ENCODE assay signal across 2 fruit fly cellular contexts in genomic region chr3R:14526657-14527056, dm6.
TF ChIP-seq lines count a peak whose summit lies in the region.

No protein-coding gene starts in this region.

- no peak for TF ChIP-seq CTCF in whole organism, embryonic (GFP tag; optimal IDR thresholded peaks at IDR 0.05; lab: Kevin White, UChicago)

TF ChIP-seq in whole organism, embryonic, 481 proteins besides CTCF, POLR2A, EP300 and RAD21:
- TF ChIP-seq da (GFP tag; optimal IDR thresholded peaks at IDR 0.05; lab: Kevin White, UChicago): no peak
- no peak for TF ChIP-seq CG16815 (GFP tag; optimal IDR thresholded peaks at IDR 0.05; lab: Kevin White, UChicago)
- TF ChIP-seq CG18599 (GFP tag; optimal IDR thresholded peaks at IDR 0.05; lab: Kevin White, UChicago): peak; percentile 42
- TF ChIP-seq CG33213 (GFP tag; optimal IDR thresholded peaks at IDR 0.05; lab: Kevin White, UChicago): no peak
- peak; percentile 16 for TF ChIP-seq ATbp (GFP tag; optimal IDR thresholded peaks at IDR 0.05; lab: Kevin White, UChicago)
- no peak for TF ChIP-seq CG17361 (GFP tag; IDR thresholded peaks at IDR 0.05; lab: Robert Waterston, UW)
- TF ChIP-seq CG6813 (GFP tag; optimal IDR thresholded peaks at IDR 0.05; lab: Kevin White, UChicago): peak; percentile 43
- no peak for TF ChIP-seq wor (GFP tag; IDR thresholded peaks at IDR 0.05; lab: Robert Waterston, UW)
- TF ChIP-seq Sry-β (GFP tag; optimal IDR thresholded peaks at IDR 0.05; lab: Kevin White, UChicago): no peak
- no peak for TF ChIP-seq tap (tag; optimal IDR thresholded peaks at IDR 0.05; lab: Kevin White, UChicago)
- TF ChIP-seq Neu2 (GFP tag; optimal IDR thresholded peaks at IDR 0.05; lab: Kevin White, UChicago; ENCODE audit: borderline replicate concordance): no peak
- no peak for TF ChIP-seq CG17328 (GFP tag; IDR thresholded peaks at IDR 0.05; lab: Robert Waterston, UW)
- no peak for TF ChIP-seq CG10462 (GFP tag; optimal IDR thresholded peaks at IDR 0.05; lab: Kevin White, UChicago)
- TF ChIP-seq CG15514 (GFP tag; optimal IDR thresholded peaks at IDR 0.05; lab: Kevin White, UChicago): peak; percentile 42
- no peak for TF ChIP-seq CG17359 (tag; optimal IDR thresholded peaks at IDR 0.05; lab: Kevin White, UChicago)
- TF ChIP-seq sens (GFP tag; lab: Kevin White, UChicago): peak; percentile 6
- no peak for TF ChIP-seq Jarid2 (GFP tag; optimal IDR thresholded peaks at IDR 0.05; lab: Kevin White, UChicago)
- TF ChIP-seq Awh (GFP tag; IDR thresholded peaks at IDR 0.05; lab: Robert Waterston, UW): no peak
- TF ChIP-seq Lim3 (GFP tag; IDR thresholded peaks at IDR 0.05; lab: Robert Waterston, UW): no peak
- peak; percentile 10 for TF ChIP-seq CG3407 (GFP tag; optimal IDR thresholded peaks at IDR 0.05; lab: Kevin White, UChicago)
- peak; percentile 50 for TF ChIP-seq Asciz (GFP tag; optimal IDR thresholded peaks at IDR 0.05; lab: Kevin White, UChicago)
- no peak for TF ChIP-seq pan (optimal IDR thresholded peaks at IDR 0.05; lab: Kevin White, UChicago)
- TF ChIP-seq pan (GFP tag; optimal IDR thresholded peaks at IDR 0.05 in 1 of 2, IDR thresholded peaks at IDR 0.05 in 1 of 2): no peak
- TF ChIP-seq CG16863 (GFP tag; optimal IDR thresholded peaks at IDR 0.05; lab: Kevin White, UChicago): no peak
- no peak for TF ChIP-seq toy (GFP tag; IDR thresholded peaks at IDR 0.05; lab: Robert Waterston, UW)
- TF ChIP-seq sna (GFP tag; IDR thresholded peaks at IDR 0.05; lab: Robert Waterston, UW; ENCODE audit: partially characterized antibody): no peak
- TF ChIP-seq CG12071 (GFP tag; optimal IDR thresholded peaks at IDR 0.05; lab: Kevin White, UChicago): peak; percentile 21
- peak; percentile 58 for TF ChIP-seq lab (GFP tag; optimal IDR thresholded peaks at IDR 0.05; lab: Kevin White, UChicago)
- no peak for TF ChIP-seq bsh (GFP tag; optimal IDR thresholded peaks at IDR 0.05; lab: Kevin White, UChicago)
- TF ChIP-seq Max (GFP tag; optimal IDR thresholded peaks at IDR 0.05; lab: Kevin White, UChicago): no peak
- no peak for TF ChIP-seq otp (GFP tag; IDR thresholded peaks at IDR 0.05; lab: Robert Waterston, UW)
- peak; percentile 23 for TF ChIP-seq CG3281 (GFP tag; optimal IDR thresholded peaks at IDR 0.05; lab: Kevin White, UChicago)
- TF ChIP-seq CG12155 (GFP tag; optimal IDR thresholded peaks at IDR 0.05; lab: Kevin White, UChicago): no peak
- no peak for TF ChIP-seq Gug (GFP tag; IDR thresholded peaks at IDR 0.05; lab: Robert Waterston, UW)
- TF ChIP-seq ems (GFP tag; optimal IDR thresholded peaks at IDR 0.05; lab: Kevin White, UChicago): no peak
- TF ChIP-seq CG33557 (GFP tag; optimal IDR thresholded peaks at IDR 0.05; lab: Kevin White, UChicago): no peak
- no peak for TF ChIP-seq CG32767 (GFP tag; IDR thresholded peaks at IDR 0.05; lab: Robert Waterston, UW)
- peak; percentile 8 for TF ChIP-seq scrt (GFP tag; optimal IDR thresholded peaks at IDR 0.05; lab: Kevin White, UChicago)
- TF ChIP-seq Sox102F (GFP tag; optimal IDR thresholded peaks at IDR 0.05; lab: Kevin White, UChicago): peak; percentile 12
- peak; percentile 7 for TF ChIP-seq caup (GFP tag; optimal IDR thresholded peaks at IDR 0.05; lab: Kevin White, UChicago; ENCODE audit: severe bottlenecking)

TF ChIP-seq in whole organism, prepupa, 60 proteins besides CTCF, POLR2A, EP300 and RAD21:
- TF ChIP-seq Eip75B (GFP tag; optimal IDR thresholded peaks at IDR 0.05; lab: Kevin White, UChicago) (no peak), fd59A (GFP tag; optimal IDR thresholded peaks at IDR 0.05; lab: Kevin White, UChicago) (no peak), lz (GFP tag; optimal IDR thresholded peaks at IDR 0.05; lab: Kevin White, UChicago) (no peak), Lpt (GFP tag; optimal IDR thresholded peaks at IDR 0.05; lab: Kevin White, UChicago) (no peak), achi (GFP tag; optimal IDR thresholded peaks at IDR 0.05; lab: Kevin White, UChicago) (no peak), dsx (GFP tag; optimal IDR thresholded peaks at IDR 0.05; lab: Kevin White, UChicago; ENCODE audit: poor library complexity, severe bottlenecking) (no peak), CG6854 (GFP tag; optimal IDR thresholded peaks at IDR 0.05; lab: Kevin White, UChicago) (no peak), Ets96B (tag; optimal IDR thresholded peaks at IDR 0.05; lab: Kevin White, UChicago) (no peak), fkh (GFP tag; optimal IDR thresholded peaks at IDR 0.05; lab: Kevin White, UChicago) (peak; percentile 65)

Comparison
In these comparisons a context has a peak if more than half of its experiments do, and no peak if none do; other contexts are left out.
1. Of the 7 proteins assayed by ChIP-seq in both whole organism, embryonic and whole organism, prepupa: peak only in whole organism, embryonic: Sox102F; only in whole organism, prepupa: none; in both: none; in neither: 6.